Worm (Caenorhabditis elegans): ENCODE results near the gene pin-2.

DNA sequence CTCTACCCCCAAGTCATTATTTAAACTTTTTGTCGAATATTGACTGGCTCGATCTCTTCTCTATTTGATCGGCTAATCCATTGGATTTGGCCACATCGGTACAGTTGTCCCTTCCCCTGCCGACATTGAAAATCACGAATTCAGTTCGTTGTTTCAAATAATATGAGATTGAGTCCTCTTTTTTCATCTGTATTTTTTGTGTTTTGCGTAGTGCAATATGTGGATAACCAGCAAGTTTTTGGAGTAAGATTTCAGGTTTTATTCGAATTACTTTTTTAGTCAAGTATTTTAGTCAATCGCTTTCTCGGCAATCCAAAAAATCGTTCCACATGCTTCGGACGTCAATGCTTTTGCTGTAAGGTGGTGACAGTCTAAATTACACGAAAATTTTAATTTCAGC, 4.6 kb upstream of the pin-2 start, which contains the start of gene F07C6.3:
- TF ChIP-seq dao-5 (tag; optimal IDR thresholded peaks at IDR 0.05): no peak
- no peak for TF ChIP-seq W03F9.2 (tag; optimal IDR thresholded peaks at IDR 0.05)
- no peak for TF ChIP-seq him-1 (tag; optimal IDR thresholded peaks at IDR 0.05)

Data from whole organism, L4/young adult.